Fruit fly (Drosophila melanogaster) whole organism, embryonic: ENCODE data around the gene ArfGAP3.

ENCODE experiments used
- Aef1 ChIP-seq: fragments of 200-800 bp; sonication (Bioruptor generic); IDR thresholded peaks from 3 replicates; pipeline ENCODE4 v1.3.6; 2022; ENCODE audit warnings: missing biosample characterization, missing genetic modification characterization
- B-H2 ChIP-seq: fragments of 200-800 bp; sonication (Bioruptor generic); optimal IDR thresholded peaks from 2 replicates; lab custom pipeline; 2018; ENCODE audit warnings: missing biosample characterization, mild to moderate bottlenecking, missing genetic modification characterization
- C15 ChIP-seq: fragments of 200-800 bp; sonication (Bioruptor generic); IDR thresholded peaks from 3 replicates; pipeline ENCODE4 v1.3.6; 2022; ENCODE audit warnings: missing biosample characterization, missing genetic modification characterization
- CG10959 ChIP-seq: fragments of 200-800 bp; sonication (Bioruptor generic); IDR thresholded peaks from 2 replicates; pipeline ENCODE4 v1.3.6; 2022; ENCODE audit warnings: missing biosample characterization, missing genetic modification characterization
- CG12104 ChIP-seq: fragments of 200-800 bp; sonication (Bioruptor generic); optimal IDR thresholded peaks from 3 replicates; lab custom pipeline; 2016; ENCODE audit warnings: missing biosample characterization, missing genetic modification characterization
- CG12219 ChIP-seq: fragments of 200-800 bp; sonication (Bioruptor generic); optimal IDR thresholded peaks from 3 replicates; lab custom pipeline; 2018; ENCODE audit warnings: missing biosample characterization, mild to moderate bottlenecking, missing genetic modification characterization
- CG12299 ChIP-seq: fragments of 200-800 bp; sonication (Bioruptor generic); optimal IDR thresholded peaks from 2 replicates; lab custom pipeline; 2018; ENCODE audit warnings: missing biosample characterization, mild to moderate bottlenecking, missing genetic modification characterization
- CG12391 ChIP-seq: fragments of 200-800 bp; sonication (Bioruptor generic); optimal IDR thresholded peaks from 3 replicates; lab custom pipeline; 2018; ENCODE audit warnings: missing biosample characterization, mild to moderate bottlenecking, missing genetic modification characterization, moderate library complexity
- CG12659 ChIP-seq: fragments of 200-800 bp; sonication (Bioruptor generic); optimal IDR thresholded peaks from 3 replicates; lab custom pipeline; 2017; ENCODE audit warnings: mild to moderate bottlenecking, missing biosample characterization, missing genetic modification reagents, missing genetic modification characterization
- CG13894 ChIP-seq: fragments of 200-800 bp; sonication (Bioruptor generic); optimal IDR thresholded peaks from 3 replicates; lab custom pipeline; 2018; ENCODE audit warnings: missing biosample characterization, mild to moderate bottlenecking, missing genetic modification characterization, moderate library complexity
- CG14860 ChIP-seq: fragments of 200-800 bp; sonication (Bioruptor generic); IDR thresholded peaks from 3 replicates; pipeline ENCODE4 v1.3.6; 2022; ENCODE audit warnings: missing biosample characterization, missing genetic modification characterization; ENCODE audit not compliant: partially characterized antibody
- CG17359 ChIP-seq: fragments of 200-800 bp; sonication (Bioruptor generic); optimal IDR thresholded peaks from 3 replicates; lab custom pipeline; 2018; ENCODE audit warnings: missing biosample characterization, mild to moderate bottlenecking, missing genetic modification characterization, moderate library complexity
- CG18011 ChIP-seq: fragments of 200-800 bp; sonication (Bioruptor generic); optimal IDR thresholded peaks from 2 replicates; lab custom pipeline; 2017; ENCODE audit warnings: missing biosample characterization, missing genetic modification characterization, mild to moderate bottlenecking, moderate library complexity, missing genotype
- CG1832 ChIP-seq: fragments of 200-800 bp; sonication (Bioruptor generic); optimal IDR thresholded peaks from 2 replicates; lab custom pipeline; 2017; ENCODE audit warnings: missing biosample characterization, mild to moderate bottlenecking, missing genetic modification characterization, inconsistent platforms
- CG18599 ChIP-seq: fragments of 200-800 bp; sonication (Bioruptor generic); optimal IDR thresholded peaks from 3 replicates; lab custom pipeline; 2017; ENCODE audit warnings: missing biosample characterization, missing genetic modification characterization, mild to moderate bottlenecking, moderate library complexity, missing genetic modification reagents
- CG2120 ChIP-seq: fragments of 200-800 bp; sonication (Bioruptor generic); optimal IDR thresholded peaks from 3 replicates; lab custom pipeline; 2016; ENCODE audit warnings: missing biosample characterization, missing genetic modification characterization
- CG2199 ChIP-seq: fragments of 200-800 bp; sonication (Bioruptor generic); IDR thresholded peaks from 3 replicates; pipeline ENCODE4 v1.3.6; 2022; ENCODE audit warnings: missing biosample characterization, missing genetic modification characterization
- CG3838 ChIP-seq: fragments of 200-800 bp; sonication (Bioruptor generic); optimal IDR thresholded peaks from 3 replicates; lab custom pipeline; 2016; ENCODE audit warnings: missing biosample characterization, missing genetic modification characterization
- CG42726 ChIP-seq: fragments of 200-800 bp; sonication (Bioruptor generic); IDR thresholded peaks from 2 replicates; pipeline ENCODE4 v1.3.6; 2022; ENCODE audit warnings: missing biosample characterization, missing genetic modification characterization; ENCODE audit not compliant: partially characterized antibody
- CG6254 ChIP-seq: fragments of 200-800 bp; sonication (Bioruptor generic); optimal IDR thresholded peaks from 3 replicates; lab custom pipeline; 2017; ENCODE audit warnings: mild to moderate bottlenecking, missing biosample characterization, missing genetic modification reagents, missing genetic modification characterization
- CG6689 ChIP-seq: fragments of 200-800 bp; sonication (Bioruptor generic); IDR thresholded peaks from 2 replicates; pipeline ENCODE4 v1.3.6; 2022; ENCODE audit warnings: missing biosample characterization, missing genetic modification characterization
- CG7556 ChIP-seq: fragments of 200-800 bp; sonication (Bioruptor generic); optimal IDR thresholded peaks from 2 replicates; lab custom pipeline; 2017; ENCODE audit warnings: missing biosample characterization, mild to moderate bottlenecking, missing genetic modification characterization
- CG7745 ChIP-seq: fragments of 200-800 bp; sonication (Bioruptor generic); optimal IDR thresholded peaks from 2 replicates; lab custom pipeline; 2018; ENCODE audit warnings: missing biosample characterization, mild to moderate bottlenecking, missing genetic modification characterization, moderate library complexity
- CG7839 ChIP-seq: fragments of 200-800 bp; sonication (Bioruptor generic); optimal IDR thresholded peaks from 3 replicates; lab custom pipeline; 2018; ENCODE audit warnings: missing biosample characterization, mild to moderate bottlenecking, missing genetic modification characterization, moderate library complexity
- CG8765 ChIP-seq: fragments of 200-800 bp; sonication (Bioruptor generic); IDR thresholded peaks from 2 replicates; pipeline ENCODE4 v1.3.6; 2022; ENCODE audit warnings: missing biosample characterization, missing genetic modification characterization
- CG9215 ChIP-seq: fragments of 200-800 bp; sonication (Bioruptor generic); IDR thresholded peaks from 2 replicates; pipeline ENCODE4 v1.3.6; 2022; ENCODE audit warnings: missing biosample characterization, missing genetic modification characterization
- CG9609 ChIP-seq: fragments of 200-800 bp; sonication (Bioruptor generic); optimal IDR thresholded peaks from 3 replicates; lab custom pipeline; 2016; ENCODE audit warnings: missing biosample characterization, missing genetic modification characterization
- CoRest ChIP-seq: fragments of 200-800 bp; sonication (Bioruptor generic); optimal IDR thresholded peaks from 3 replicates; lab custom pipeline; 2018; ENCODE audit warnings: missing biosample characterization, mild to moderate bottlenecking, missing genetic modification characterization, moderate library complexity
- D ChIP-seq, 2 experiments: fragments of 200-800 bp in 1 of 2; fragments of >200 bp in 1 of 2; sonication (Bioruptor generic) in 1 of 2; optimal IDR thresholded peaks; 2 replicates in 1 of 2; 3 replicates in 1 of 2; lab custom pipeline; 2017; ENCODE audit warnings: mild to moderate bottlenecking in 1 of 2, missing biosample characterization in 1 of 2, missing genetic modification characterization in 1 of 2, missing genetic modification reagents in 1 of 2
- Drgx ChIP-seq: fragments of 200-800 bp; sonication (Bioruptor generic); IDR thresholded peaks from 2 replicates; pipeline ENCODE4 v1.3.6; 2022; ENCODE audit warnings: missing biosample characterization, missing genetic modification characterization
- Ets65A ChIP-seq: fragments of 200-800 bp; sonication (Bioruptor generic); peaks from one replicate; lab custom pipeline; 2016; ENCODE audit warnings: missing biosample characterization, missing genetic modification characterization
- HmgZ ChIP-seq: fragments of 200-800 bp; sonication (Bioruptor generic); optimal IDR thresholded peaks from 2 replicates; lab custom pipeline; 2018; ENCODE audit warnings: missing biosample characterization, mild to moderate bottlenecking, missing genetic modification characterization
- Pdp1 ChIP-seq, 2 experiments: fragments of 200-800 bp; sonication (Bioruptor generic); optimal IDR thresholded peaks; 3 replicates each; lab custom pipeline; 2016; ENCODE audit warnings: missing biosample characterization in 2 of 2, missing genetic modification characterization in 2 of 2, mild to moderate bottlenecking in 1 of 2, moderate library complexity in 1 of 2
- Xrp1 ChIP-seq: fragments of 200-800 bp; sonication (Bioruptor generic); IDR thresholded peaks from 2 replicates; pipeline ENCODE4 v1.3.6; 2022; ENCODE audit warnings: missing biosample characterization, missing genetic modification characterization
- YL-1 ChIP-seq: fragments of 200-800 bp; sonication (Bioruptor generic); optimal IDR thresholded peaks from 3 replicates; lab custom pipeline; 2017; ENCODE audit warnings: missing biosample characterization, mild to moderate bottlenecking, missing genetic modification characterization
- dmrt11E ChIP-seq: fragments of 200-800 bp; sonication (Bioruptor generic); optimal IDR thresholded peaks from 3 replicates; lab custom pipeline; 2018; ENCODE audit warnings: missing biosample characterization, mild to moderate bottlenecking, missing genetic modification characterization, moderate library complexity
- gro ChIP-seq: fragments of 200-800 bp; sonication (Bioruptor generic); optimal IDR thresholded peaks from 2 replicates; lab custom pipeline; 2016; ENCODE audit warnings: missing biosample characterization, missing genetic modification characterization
- ind ChIP-seq: fragments of 200-800 bp; sonication (Bioruptor generic); optimal IDR thresholded peaks from 3 replicates; lab custom pipeline; 2016; ENCODE audit warnings: missing biosample characterization, missing genetic modification characterization
- nerfin-1 ChIP-seq: fragments of 200-800 bp; sonication (Bioruptor generic); optimal IDR thresholded peaks from 3 replicates; lab custom pipeline; 2019; ENCODE audit warnings: missing biosample characterization, mild to moderate bottlenecking, missing genetic modification characterization, moderate library complexity
- pum ChIP-seq: fragments of 200-800 bp; sonication (Bioruptor generic); optimal IDR thresholded peaks from 2 replicates; lab custom pipeline; 2016; ENCODE audit warnings: missing biosample characterization, missing genetic modification characterization
- pzg ChIP-seq: fragments of 200-800 bp; sonication (Bioruptor generic); optimal IDR thresholded peaks from 3 replicates; lab custom pipeline; 2018; ENCODE audit warnings: missing biosample characterization, mild to moderate bottlenecking, missing genetic modification characterization, moderate library complexity
- sd ChIP-seq: fragments of 200-800 bp; sonication (Bioruptor generic); optimal IDR thresholded peaks from 3 replicates; lab custom pipeline; 2018; ENCODE audit warnings: missing biosample characterization, mild to moderate bottlenecking, missing genetic modification characterization, moderate library complexity
- slou ChIP-seq: fragments of 200-800 bp; sonication (Bioruptor generic); optimal IDR thresholded peaks from 3 replicates; lab custom pipeline; 2016; ENCODE audit warnings: missing biosample characterization, missing genetic modification characterization
- sr ChIP-seq: fragments of 200-800 bp; sonication (Bioruptor generic); IDR thresholded peaks from 3 replicates; pipeline ENCODE4 v1.3.6; 2022; ENCODE audit warnings: missing biosample characterization, missing genetic modification characterization
- tll ChIP-seq, 2 experiments: fragments of 200-800 bp in 1 of 2; fragments of >200 bp in 1 of 2; sonication (Bioruptor generic) in 1 of 2; optimal IDR thresholded peaks; 2 replicates each; lab custom pipeline; 2017 to 2019; ENCODE audit warnings: missing biosample characterization in 2 of 2, missing genetic modification characterization in 2 of 2, mild to moderate bottlenecking in 1 of 2, moderate library complexity in 1 of 2
- trh ChIP-seq: fragments of 200-800 bp; sonication (Bioruptor generic); optimal IDR thresholded peaks from 2 replicates; lab custom pipeline; 2016; ENCODE audit warnings: missing biosample characterization, missing genetic modification characterization
- yki ChIP-seq: fragments of >200 bp; optimal IDR thresholded peaks from 3 replicates; lab custom pipeline; 2018
- zen ChIP-seq: fragments of 200-800 bp; sonication (Bioruptor generic); optimal IDR thresholded peaks from 3 replicates; lab custom pipeline; 2018; ENCODE audit warnings: missing biosample characterization, mild to moderate bottlenecking, missing genetic modification characterization, moderate library complexity
- zfh1 ChIP-seq: fragments of 200-800 bp; sonication (Bioruptor generic); IDR thresholded peaks from 3 replicates; pipeline ENCODE4 v1.3.6; 2022; ENCODE audit warnings: missing biosample characterization, missing genetic modification characterization

Gene ArfGAP3

dm6 chr3L:22727739-22728335, 10.5 kb upstream of the ArfGAP3 start, which contains the start of the genes CG14450 and CG11367 (continued):
- no peak for TF ChIP-seq CG8765
- no peak for TF ChIP-seq CG18011 (GFP tag; lab: Kevin White, UChicago)
- TF ChIP-seq Drgx, result no peak
- TF ChIP-seq nerfin-1 (tag; lab: Kevin White, UChicago), result peak; percentile 35
- TF ChIP-seq sr (GFP tag; lab: Robert Waterston, UW), result peak; percentile 57; the same call in 1 of the 3 replicates
- TF ChIP-seq CG1832 (GFP tag; lab: Kevin White, UChicago), result no peak
- TF ChIP-seq ind, result no peak
- peak; percentile 30 for TF ChIP-seq CG7839 (tag; lab: Kevin White, UChicago)
- no peak for TF ChIP-seq CG42726 (GFP tag; lab: Robert Waterston, UW)
- peak; percentile 18 for TF ChIP-seq CG17359 (tag; lab: Kevin White, UChicago)
- peak; percentile 68 for TF ChIP-seq CG12391 (tag; lab: Kevin White, UChicago)
- no peak for TF ChIP-seq slou (GFP tag; lab: Kevin White, UChicago)
- TF ChIP-seq dmrt11E (tag; lab: Kevin White, UChicago), result no peak
- TF ChIP-seq CoRest, result peak; percentile 49
- peak; percentile 12 for TF ChIP-seq HmgZ (tag; lab: Kevin White, UChicago)
- peak in 1 of 2 experiments; percentile 21 for TF ChIP-seq tll (GFP tag; optimal IDR thresholded peaks at IDR 0.05; lab: Kevin White, UChicago)
- peak; percentile 10 for TF ChIP-seq CG2120 (GFP tag; lab: Kevin White, UChicago)
- TF ChIP-seq CG2199 (GFP tag; lab: Robert Waterston, UW), result no peak
- peak; percentile 30 for TF ChIP-seq zen
- TF ChIP-seq CG14860 (GFP tag; lab: Robert Waterston, UW), result 0 out of 3 replicates have a peak, but pooled peaks have one; percentile 36
- no peak for TF ChIP-seq Aef1 (GFP tag; lab: Robert Waterston, UW)
- no peak; the same call in 1 of the 2 replicates for TF ChIP-seq CG6689 (GFP tag; lab: Robert Waterston, UW)
- TF ChIP-seq B-H2 (GFP tag; lab: Kevin White, UChicago), result peak; percentile 41
- TF ChIP-seq sd (tag; lab: Kevin White, UChicago), result peak; percentile 30
- TF ChIP-seq trh (GFP tag; lab: Kevin White, UChicago), result no peak
- TF ChIP-seq yki (lab: Kevin White, UChicago), result peak; percentile 7
- peak; percentile 49 for TF ChIP-seq gro
- no peak for TF ChIP-seq CG10959 (GFP tag; lab: Robert Waterston, UW)
- TF ChIP-seq YL-1 (GFP tag; lab: Kevin White, UChicago), result peak; percentile 44
- peak; percentile 47 for TF ChIP-seq CG13894 (tag; lab: Kevin White, UChicago)
- no peak for TF ChIP-seq CG9215 (GFP tag; lab: Robert Waterston, UW)
- TF ChIP-seq pum (GFP tag; lab: Kevin White, UChicago), result no peak
- TF ChIP-seq CG7745 (tag; lab: Kevin White, UChicago), result no peak
- peak; percentile 64 for TF ChIP-seq CG12659 (GFP tag; lab: Kevin White, UChicago)
- peak; percentile 47 for TF ChIP-seq CG12299 (tag; lab: Kevin White, UChicago)
- TF ChIP-seq Ets65A (GFP tag; lab: Kevin White, UChicago), result no peak
- TF ChIP-seq CG7556 (GFP tag; lab: Kevin White, UChicago), result peak; percentile 2
- peak; percentile 56 for TF ChIP-seq pzg (GFP tag; lab: Kevin White, UChicago)
- TF ChIP-seq Pdp1 (GFP tag; optimal IDR thresholded peaks at IDR 0.05; lab: Kevin White, UChicago), result peak in 1 of 2 experiments; percentile 48
- peak; percentile 18; the same call in 1 of the 3 replicates for TF ChIP-seq zfh1 (GFP tag; lab: Robert Waterston, UW)
- TF ChIP-seq CG9609 (GFP tag; lab: Kevin White, UChicago), result no peak
- no peak for TF ChIP-seq CG6254
- TF ChIP-seq CG3838 (GFP tag; lab: Kevin White, UChicago), result peak; percentile 12
- TF ChIP-seq C15 (GFP tag; lab: Robert Waterston, UW), result no peak
- TF ChIP-seq CG12219 (GFP tag; lab: Kevin White, UChicago), result no peak
- no peak for TF ChIP-seq D (optimal IDR thresholded peaks at IDR 0.05; lab: Kevin White, UChicago)
- peak; percentile 21 for TF ChIP-seq D (GFP tag; optimal IDR thresholded peaks at IDR 0.05; lab: Kevin White, UChicago)
- peak; percentile 44 for TF ChIP-seq CG18599 (GFP tag; lab: Kevin White, UChicago)
- TF ChIP-seq Xrp1 (GFP tag; lab: Robert Waterston, UW), result peak; percentile 29; the same call in 1 of the 2 replicates
- TF ChIP-seq CG12104, result peak; percentile 7
